Worm (Caenorhabditis elegans): ENCODE data around the gene nas-1.

Gene nas-1

DNA sequence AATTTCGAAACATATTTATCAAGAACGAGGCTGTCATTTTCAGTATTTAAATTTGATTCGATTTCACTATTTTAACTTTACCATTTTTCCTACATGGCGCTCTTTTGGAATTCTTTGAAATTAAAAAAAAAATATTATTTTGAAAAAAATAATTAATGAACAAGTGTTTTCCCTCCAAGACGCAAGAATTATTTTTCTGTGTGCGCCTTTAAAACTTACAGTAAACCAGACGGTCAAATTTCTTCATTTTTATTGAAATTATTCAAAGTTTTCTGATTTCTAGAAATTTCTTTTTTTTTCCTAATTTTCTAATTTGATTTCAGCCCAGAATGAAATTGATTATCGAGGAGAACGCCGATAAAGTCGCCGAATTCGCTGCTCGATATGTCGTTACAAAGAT lies 16.5 kb upstream of the nas-1 start, which contains the start of gene T03F6.3:
Gene T03F6.3, plus strand, starts transcription at position 318 of the 400 bp plus-strand sequence.
- TF ChIP-seq F49E8.2 (tag; optimal IDR thresholded peaks at IDR 0.05; ENCODE audit: borderline replicate concordance) (no peak), unc-130 (GFP tag; optimal IDR thresholded peaks at IDR 0.05) (no peak), F26F4.8 (GFP tag; conservative IDR thresholded peaks at IDR 0.05) (no peak), aha-1 (tag) (no peak), madf-9 (GFP tag; conservative IDR thresholded peaks at IDR 0.05) (no peak), tag-97 (GFP tag; IDR thresholded peaks at IDR 0.05) (no peak), nhr-6 (tag; optimal IDR thresholded peaks at IDR 0.05) (no peak), fos-1 (tag; optimal IDR thresholded peaks at IDR 0.05) (no peak), zip-2 (tag; optimal IDR thresholded peaks at IDR 0.05) (no peak), fkh-10 (GFP tag; optimal IDR thresholded peaks at IDR 0.05) (no peak), ceh-32 (tag; optimal IDR thresholded peaks at IDR 0.05; ENCODE audit: poor library complexity) (no peak), arid-1 (GFP tag; conservative IDR thresholded peaks at IDR 0.05) (no peak), nhr-48 (tag; optimal IDR thresholded peaks at IDR 0.05) (no peak)

DNA sequence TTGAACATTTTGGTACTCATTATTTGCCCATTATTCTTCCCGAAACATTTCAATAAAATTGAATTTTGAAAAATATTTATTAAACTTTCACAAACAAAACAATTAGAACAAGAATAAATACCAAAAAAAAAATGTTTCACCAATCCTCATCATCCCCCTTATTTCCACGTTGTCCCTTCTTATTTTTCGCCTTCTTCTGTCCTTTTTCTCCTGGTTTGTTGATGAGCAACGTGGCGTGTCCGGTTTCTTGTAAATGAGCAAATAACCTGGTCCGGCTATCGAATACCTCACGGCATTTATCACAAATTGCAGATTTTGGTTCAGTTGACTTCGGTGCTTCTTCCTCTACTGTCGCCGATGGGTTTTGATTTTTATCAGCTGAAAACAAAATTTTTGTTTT lies 14.8 kb upstream of the nas-1 start:
- TF ChIP-seq lin-15B (tag; optimal IDR thresholded peaks at IDR 0.05): no peak
- TF ChIP-seq snpc-1.2 (GFP tag; IDR thresholded peaks at IDR 0.05): no peak
- TF ChIP-seq rbr-2 (tag; optimal IDR thresholded peaks at IDR 0.05): no peak
- no peak for TF ChIP-seq mxl-3 (GFP tag; optimal IDR thresholded peaks at IDR 0.05)
- no peak for TF ChIP-seq lsy-2 (tag; optimal IDR thresholded peaks at IDR 0.05)
- no peak for TF ChIP-seq ZK337.2 (GFP tag; IDR thresholded peaks at IDR 0.05)
- TF ChIP-seq attf-4 (tag; optimal IDR thresholded peaks at IDR 0.05): no peak
- no peak; the same call in 1 of the 2 replicates for TF ChIP-seq Y48G9A.11 (GFP tag; IDR thresholded peaks at IDR 0.05)
- TF ChIP-seq zfp-2 (tag; optimal IDR thresholded peaks at IDR 0.05): no peak
- TF ChIP-seq nhr-10 (tag; optimal IDR thresholded peaks at IDR 0.05): no peak
- TF ChIP-seq nhr-237 (tag; optimal IDR thresholded peaks at IDR 0.05): no peak
- TF ChIP-seq mdt-29 (GFP tag; IDR thresholded peaks at IDR 0.05): no peak
- TF ChIP-seq unc-39 (tag; optimal IDR thresholded peaks at IDR 0.05): no peak

DNA sequence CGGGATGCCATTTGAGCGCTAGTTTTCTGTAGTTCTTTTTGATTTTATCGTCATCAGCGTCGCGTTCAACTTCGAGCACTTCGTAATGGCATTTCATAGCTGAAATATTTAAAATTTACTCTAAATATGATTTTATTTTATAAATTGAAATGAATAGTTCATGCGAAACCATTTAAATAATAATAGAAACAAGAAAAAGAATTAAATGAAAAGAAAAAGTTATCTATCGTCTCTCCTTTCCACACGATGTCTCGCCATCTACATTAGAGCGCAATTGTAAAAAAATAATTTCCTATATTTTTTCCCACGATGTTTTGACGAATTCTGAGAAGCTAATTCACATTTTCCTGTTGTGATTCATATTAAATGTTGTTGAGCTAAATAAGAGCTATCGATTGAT lies 12.4 kb upstream of the nas-1 start, which contains the start of gene dnj-17:
Gene dnj-17, minus strand, starts transcription at position 101 of the 400 bp plus-strand sequence.
- TF ChIP-seq daf-12 (tag; optimal IDR thresholded peaks at IDR 0.05): no peak
- no peak for TF ChIP-seq nhr-41 (GFP tag; IDR thresholded peaks at IDR 0.05)
- no peak for TF ChIP-seq skn-1 (tag; optimal IDR thresholded peaks at IDR 0.05)
- no peak for TF ChIP-seq nhr-237 (tag; optimal IDR thresholded peaks at IDR 0.05)
- TF ChIP-seq unc-39 (tag; optimal IDR thresholded peaks at IDR 0.05): no peak
- no peak for TF ChIP-seq hmg-1.1 (GFP tag; IDR thresholded peaks at IDR 0.05)
- TF ChIP-seq nhr-11 (tag; optimal IDR thresholded peaks at IDR 0.05): no peak
- no peak for TF ChIP-seq Y48G9A.11 (GFP tag; IDR thresholded peaks at IDR 0.05)
- no peak for TF ChIP-seq nhr-77 (tag; optimal IDR thresholded peaks at IDR 0.05)
- TF ChIP-seq dpl-1 (GFP tag; optimal IDR thresholded peaks at IDR 0.05): no peak
- TF ChIP-seq F10B5.3 (tag; optimal IDR thresholded peaks at IDR 0.05): no peak
- no peak for TF ChIP-seq tra-1 (GFP tag; IDR thresholded peaks at IDR 0.05)
- TF ChIP-seq set-16 (GFP tag; IDR thresholded peaks at IDR 0.05): no peak
- no peak for TF ChIP-seq snpc-1.2 (GFP tag; IDR thresholded peaks at IDR 0.05)
- no peak for TF ChIP-seq nhr-76 (tag; optimal IDR thresholded peaks at IDR 0.05)
- TF ChIP-seq daf-19 (GFP tag; conservative IDR thresholded peaks at IDR 0.05): no peak
- no peak for TF ChIP-seq daf-16 (GFP tag; optimal IDR thresholded peaks at IDR 0.05)
- no peak for TF ChIP-seq daf-16 (tag; optimal IDR thresholded peaks at IDR 0.05)
- TF ChIP-seq hlh-30 (tag; optimal IDR thresholded peaks at IDR 0.05; ENCODE audit: insufficient read depth): no peak
- TF ChIP-seq ceh-20 (GFP tag; IDR thresholded peaks at IDR 0.05): no peak
- no peak for TF ChIP-seq ces-1 (GFP tag; optimal IDR thresholded peaks at IDR 0.05)

Data from whole organism, L4 larva.